Worm (Caenorhabditis elegans) whole organism, mixed stage, embryonic: ENCODE results near the gene C24A3.9.

ENCODE experiments used
- M03D4.4 ChIP-seq: sonication (generic microtip); optimal IDR thresholded peaks from 2 replicates; lab custom pipeline; 2017; ENCODE audit warnings: mild to moderate bottlenecking, missing genetic modification characterization, missing compliant biosample characterization
- bed-3 ChIP-seq: fragments of 200-800 bp; sonication (Bioruptor generic); optimal IDR thresholded peaks from 3 replicates; lab custom pipeline; 2018; ENCODE audit warnings: mild to moderate bottlenecking, missing genetic modification characterization, moderate library complexity, missing compliant biosample characterization
- blmp-1 ChIP-seq: fragments of 150-350 bp; optimal IDR thresholded peaks from 2 replicates; lab custom pipeline; 2014; ENCODE audit warnings: missing biosample characterization, missing genetic modification characterization
- ceh-43 ChIP-seq: fragments of 200-800 bp; sonication (Bioruptor generic); optimal IDR thresholded peaks from 2 replicates; lab custom pipeline; 2018; ENCODE audit warnings: mild to moderate bottlenecking, missing genetic modification characterization, moderate library complexity, missing compliant biosample characterization
- ceh-83 ChIP-seq: fragments of 200-800 bp; sonication (Bioruptor generic); optimal IDR thresholded peaks from 2 replicates; lab custom pipeline; 2018; ENCODE audit warnings: mild to moderate bottlenecking, missing genetic modification characterization, missing compliant biosample characterization
- ces-1 ChIP-seq: fragments of 150-350 bp; optimal IDR thresholded peaks from 2 replicates; lab custom pipeline; 2014; ENCODE audit warnings: missing biosample characterization, missing genetic modification reagents, missing genetic modification characterization
- elt-1 ChIP-seq: sonication (generic microtip); optimal IDR thresholded peaks from 2 replicates; lab custom pipeline; 2017; ENCODE audit warnings: missing genetic modification characterization, mild to moderate bottlenecking, missing compliant biosample characterization, antibody characterized with exemption, moderate library complexity, borderline replicate concordance; ENCODE audit not compliant: insufficient read depth
- flh-1 ChIP-seq: fragments of 200-800 bp; sonication (Bioruptor generic); optimal IDR thresholded peaks from 2 replicates; lab custom pipeline; 2018; ENCODE audit warnings: mild to moderate bottlenecking, missing genetic modification characterization, moderate library complexity, missing compliant biosample characterization
- ham-2 ChIP-seq: fragments of 200-800 bp; sonication (Bioruptor generic); optimal IDR thresholded peaks from 2 replicates; lab custom pipeline; 2018; ENCODE audit warnings: mild to moderate bottlenecking, missing genetic modification characterization, missing compliant biosample characterization
- hlh-1 ChIP-seq: fragments of 150-350 bp; optimal IDR thresholded peaks from 2 replicates; lab custom pipeline; 2014; ENCODE audit warnings: missing biosample characterization, missing genetic modification reagents, missing genetic modification characterization
- lin-13 ChIP-seq: fragments of 150-350 bp; optimal IDR thresholded peaks from 2 replicates; lab custom pipeline; 2014; ENCODE audit warnings: missing biosample characterization, missing genetic modification characterization
- lin-32 ChIP-seq: fragments of 200-800 bp; sonication (Bioruptor generic); optimal IDR thresholded peaks from 2 replicates; lab custom pipeline; 2018; ENCODE audit warnings: mild to moderate bottlenecking, missing genetic modification characterization, missing compliant biosample characterization
- lsy-2 ChIP-seq: fragments of 150-350 bp; optimal IDR thresholded peaks from 2 replicates; lab custom pipeline; 2014; ENCODE audit warnings: missing biosample characterization, missing genetic modification characterization
- mab-5 ChIP-seq: fragments of 150-350 bp; optimal IDR thresholded peaks from 2 replicates; lab custom pipeline; 2014; ENCODE audit warnings: missing biosample characterization, missing genetic modification characterization
- mep-1 ChIP-seq: fragments of 150-350 bp; optimal IDR thresholded peaks from 2 replicates; lab custom pipeline; 2017; ENCODE audit warnings: missing biosample characterization, missing genetic modification reagents, missing genetic modification characterization, inconsistent platforms
- nhr-12 ChIP-seq: fragments of 150-350 bp; optimal IDR thresholded peaks from 2 replicates; lab custom pipeline; 2014; ENCODE audit warnings: missing biosample characterization, missing genetic modification characterization
- nhr-237 ChIP-seq: fragments of 150-350 bp; optimal IDR thresholded peaks from 2 replicates; lab custom pipeline; 2014; ENCODE audit warnings: missing biosample characterization, missing genetic modification characterization
- nhr-28 ChIP-seq: fragments of 150-350 bp; optimal IDR thresholded peaks from 2 replicates; lab custom pipeline; 2014; ENCODE audit warnings: missing biosample characterization, missing genetic modification characterization
- nhr-76 ChIP-seq: sonication (generic microtip); optimal IDR thresholded peaks from 2 replicates; lab custom pipeline; 2017; ENCODE audit warnings: missing biosample characterization, missing genetic modification characterization
- pha-4 ChIP-seq: fragments of 150-350 bp; optimal IDR thresholded peaks from 2 replicates; lab custom pipeline; 2018; ENCODE audit warnings: missing biosample characterization, missing genetic modification reagents, missing genetic modification characterization
- sem-2 ChIP-seq: fragments of 200-800 bp; sonication (Bioruptor generic); optimal IDR thresholded peaks from 2 replicates; lab custom pipeline; 2018; ENCODE audit warnings: mild to moderate bottlenecking, missing genetic modification characterization, missing compliant biosample characterization
- snpc-4 ChIP-seq: fragments of 150-350 bp; optimal IDR thresholded peaks from 2 replicates; lab custom pipeline; 2014; ENCODE audit warnings: missing biosample characterization, missing genetic modification characterization
- sptf-1 ChIP-seq: sonication (generic microtip); optimal IDR thresholded peaks from 2 replicates; lab custom pipeline; 2017; ENCODE audit warnings: mild to moderate bottlenecking, missing genetic modification characterization, moderate library complexity, missing compliant biosample characterization
- tbx-8 ChIP-seq: fragments of 200-800 bp; sonication (Bioruptor generic); optimal IDR thresholded peaks from 2 replicates; lab custom pipeline; 2018; ENCODE audit warnings: mild to moderate bottlenecking, missing genetic modification characterization, moderate library complexity, missing compliant biosample characterization
- unc-120 ChIP-seq: sonication (generic microtip); optimal IDR thresholded peaks from 2 replicates; lab custom pipeline; 2017; ENCODE audit warnings: missing genetic modification characterization, missing compliant biosample characterization; ENCODE audit not compliant: poor library complexity, severe bottlenecking
- unc-39 ChIP-seq: fragments of 150-350 bp; optimal IDR thresholded peaks from 2 replicates; lab custom pipeline; 2014; ENCODE audit warnings: missing biosample characterization, missing genetic modification characterization
- unc-62 ChIP-seq: fragments of 150-350 bp; optimal IDR thresholded peaks from 2 replicates; lab custom pipeline; 2014; ENCODE audit warnings: missing biosample characterization, missing genetic modification reagents, missing genetic modification characterization
- ztf-11 ChIP-seq: fragments of 150-350 bp; optimal IDR thresholded peaks from 2 replicates; lab custom pipeline; 2014; ENCODE audit warnings: missing biosample characterization, missing genetic modification characterization

The C24A3.9 gene

DNA sequence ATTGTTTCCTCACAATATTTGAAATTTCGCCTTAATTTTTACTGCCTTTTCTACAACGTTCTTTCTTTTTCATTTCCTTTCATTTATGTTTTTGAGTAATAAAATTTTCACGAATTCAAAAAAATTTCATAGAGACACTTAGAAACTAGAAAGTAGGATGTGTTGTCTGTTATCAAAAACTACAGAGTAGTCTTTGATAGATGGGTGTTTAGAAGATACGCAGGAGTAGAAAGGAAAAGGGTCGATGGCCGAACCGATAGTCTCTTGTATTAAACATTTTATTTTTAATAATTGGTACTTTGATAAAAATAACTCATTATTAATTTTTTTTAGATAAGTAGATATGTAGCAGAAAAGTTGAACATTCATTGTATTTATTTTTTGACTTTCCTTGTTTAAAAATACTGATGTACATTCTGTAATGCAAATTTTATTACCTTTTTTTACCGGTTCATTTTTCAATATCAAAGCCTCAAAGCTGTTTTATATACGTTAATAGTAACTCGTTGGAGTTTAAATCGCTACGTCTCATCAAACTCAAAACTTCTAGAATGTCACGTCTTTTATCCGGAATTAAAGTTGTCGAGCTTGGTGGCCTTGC is 18.4 kb downstream of the C24A3.9 start, which contains the start of gene C24A3.4:
C24A3.4 (plus strand) TSS at position 551 of the 601 bp plus-strand sequence.
- no peak for TF ChIP-seq nhr-237 (tag; lab: Kevin White, UChicago)
- no peak for TF ChIP-seq nhr-28 (tag; lab: Kevin White, UChicago)
- no peak for TF ChIP-seq elt-1 (tag; lab: Kevin White, UChicago)
- no peak for TF ChIP-seq blmp-1 (tag; lab: Kevin White, UChicago)
- no peak for TF ChIP-seq unc-39 (tag; lab: Kevin White, UChicago)
- no peak for TF ChIP-seq nhr-12 (tag; lab: Kevin White, UChicago)
- TF ChIP-seq ceh-83 = no peak
- TF ChIP-seq tbx-8 = no peak
- TF ChIP-seq, all 35 proteins: peak for 0

DNA sequence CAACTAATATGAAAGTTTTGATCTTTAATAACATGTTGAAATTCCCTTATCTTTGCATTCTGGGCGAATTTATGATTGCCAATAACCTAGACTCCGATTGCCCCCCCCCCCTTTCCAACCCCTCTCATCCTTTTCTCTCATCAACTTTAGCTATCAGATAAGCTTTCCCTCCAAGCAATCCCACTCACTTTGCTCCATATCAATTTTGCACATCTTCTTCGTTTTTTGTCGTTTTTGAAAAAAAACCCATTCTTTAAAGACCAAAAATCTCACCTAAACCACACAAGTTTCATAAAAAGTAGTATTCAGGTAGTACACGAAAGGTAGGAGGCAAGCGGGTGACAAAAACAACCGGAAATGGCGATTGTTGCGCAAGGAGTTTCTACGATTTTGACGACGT is 22.5 kb downstream of the C24A3.9 start, which contains the start of gene twk-18:
twk-18 (plus strand) TSS at position 301 of the 400 bp plus-strand sequence.
- TF ChIP-seq M03D4.4 (tag; lab: Kevin White, UChicago) (no peak), ztf-11 (tag; lab: Kevin White, UChicago) (no peak), mab-5 (no peak), nhr-12 (tag; lab: Kevin White, UChicago) (no peak), lin-32 (GFP tag; lab: Kevin White, UChicago) (no peak)
- TF ChIP-seq, all 35 proteins: peak for 0

ce11 chrX:8986452-8986851 is 23.9 kb downstream of the C24A3.9 start:
- TF ChIP-seq unc-62 (peak; percentile 85), hlh-1 (tag; lab: Kevin White, UChicago) (peak; percentile 28), lin-13 (tag; lab: Kevin White, UChicago) (no peak), pha-4 (tag; lab: Kevin White, UChicago) (no peak), nhr-76 (tag; lab: Kevin White, UChicago) (no peak), unc-120 (peak; percentile 54), lsy-2 (tag; lab: Kevin White, UChicago) (no peak), mab-5 (no peak)

DNA sequence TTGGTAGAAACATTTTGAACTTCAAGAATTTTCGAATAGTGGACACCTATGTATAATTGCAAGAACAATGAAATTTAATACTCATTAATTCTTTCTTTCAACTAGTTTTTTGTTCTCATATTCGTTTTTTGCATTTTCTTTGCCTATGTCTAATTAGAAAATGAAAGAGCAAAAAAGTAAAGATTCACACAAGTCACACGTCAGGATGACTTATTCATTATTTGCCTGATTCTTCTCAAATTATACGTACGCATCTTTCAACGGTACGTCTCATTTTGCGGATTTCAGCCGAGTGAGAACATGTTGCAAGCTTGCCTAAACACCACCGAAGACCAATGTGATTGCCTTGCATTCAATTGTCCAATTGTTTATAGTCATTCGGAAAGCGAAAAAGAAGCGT is 29.6 kb downstream of the C24A3.9 start, which contains the start of gene nmur-1:
nmur-1 (plus strand) TSS at position 301 of the 400 bp plus-strand sequence.
- TF ChIP-seq sem-2 (no peak), mep-1 (tag; lab: Kevin White, UChicago) (no peak), ztf-11 (tag; lab: Kevin White, UChicago) (no peak), ham-2 (no peak), flh-1 (GFP tag; lab: Kevin White, UChicago) (no peak), snpc-4 (tag; lab: Kevin White, UChicago) (no peak), lin-32 (GFP tag; lab: Kevin White, UChicago) (no peak), unc-39 (tag; lab: Kevin White, UChicago) (no peak), ceh-43 (GFP tag; lab: Kevin White, UChicago) (no peak)

DNA sequence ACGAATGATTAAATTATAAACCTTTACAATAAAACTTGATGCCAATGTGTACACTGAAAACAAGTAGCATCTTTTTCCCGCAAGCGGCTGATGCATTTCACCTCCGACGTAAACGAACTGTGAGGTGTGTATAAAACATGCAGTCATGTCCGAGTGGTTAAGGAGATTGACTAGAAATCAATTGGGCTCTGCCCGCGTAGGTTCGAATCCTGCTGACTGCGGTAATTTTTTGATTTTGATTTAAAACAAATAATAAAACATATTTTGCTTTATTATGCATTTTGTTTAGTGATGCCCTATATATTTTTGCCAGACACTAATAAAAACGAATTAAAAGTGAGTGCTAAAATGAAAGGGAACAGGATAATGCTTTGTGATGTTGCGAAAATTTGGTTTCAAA is 38.9 kb downstream of the C24A3.9 start:
- TF ChIP-seq lsy-2 (tag; lab: Kevin White, UChicago) (no peak), lin-32 (GFP tag; lab: Kevin White, UChicago) (peak; percentile 12), ztf-11 (tag; lab: Kevin White, UChicago) (no peak), M03D4.4 (tag; lab: Kevin White, UChicago) (peak; percentile 58), ces-1 (no peak), sem-2 (peak; percentile 52), ceh-83 (peak; percentile 77), bed-3 (GFP tag; lab: Kevin White, UChicago) (peak; percentile 33), nhr-28 (tag; lab: Kevin White, UChicago) (no peak)
- TF ChIP-seq, all 35 proteins: peak for 5

DNA sequence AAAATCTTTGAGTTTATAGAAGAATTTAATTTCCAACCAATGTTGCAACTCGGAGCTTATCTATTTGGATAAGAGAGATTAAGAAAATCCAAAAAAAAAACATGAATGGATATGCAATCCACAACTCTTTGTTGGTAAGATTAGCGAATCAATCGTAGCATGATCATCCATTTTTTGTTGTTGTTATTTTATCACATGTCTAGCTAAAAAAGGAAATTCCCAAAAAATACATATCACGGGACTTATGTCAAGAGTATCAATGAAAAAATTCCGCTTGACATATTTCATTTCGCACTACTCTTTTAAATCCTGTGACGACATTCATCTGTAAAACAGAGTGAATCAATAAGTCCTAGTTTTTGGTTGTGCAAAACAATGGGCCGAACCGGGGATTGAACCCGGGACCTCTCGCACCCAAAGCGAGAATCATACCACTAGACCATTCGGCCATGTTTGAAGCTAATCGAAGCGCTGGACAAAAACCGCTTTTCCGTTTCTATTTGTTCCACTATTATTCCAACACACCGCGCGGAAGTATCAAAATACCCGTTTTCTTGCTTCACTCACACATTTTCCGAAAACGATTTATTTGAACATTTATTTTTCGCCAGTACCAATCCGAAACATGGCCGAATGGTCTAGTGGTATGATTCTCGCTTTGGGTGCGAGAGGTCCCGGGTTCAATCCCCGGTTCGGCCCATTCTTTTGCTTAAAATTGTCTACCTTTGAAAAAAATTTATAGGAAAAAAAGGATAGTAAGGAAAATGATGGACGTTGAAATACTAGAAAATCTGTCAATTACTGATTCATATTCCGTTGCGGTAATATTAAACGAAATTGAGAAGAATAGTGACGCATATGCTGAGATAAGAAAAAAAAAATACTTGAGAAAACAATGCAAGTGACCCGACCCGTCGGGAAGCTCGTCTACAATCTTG is 40.9 kb downstream of the C24A3.9 start:
- TF ChIP-seq M03D4.4 (tag; lab: Kevin White, UChicago) (peak; percentile 19), unc-120 (no peak), lin-13 (tag; lab: Kevin White, UChicago) (no peak), sptf-1 (tag; lab: Kevin White, UChicago) (peak; percentile 23), bed-3 (GFP tag; lab: Kevin White, UChicago) (peak; percentile 27)
